Worm (Caenorhabditis elegans) whole organism, mixed stage, embryonic: ENCODE results near the gene citk-1.

Experiments used
- bed-3 ChIP-seq: fragments of 200-800 bp; sonication (Bioruptor generic); optimal IDR thresholded peaks from 3 replicates; lab custom pipeline; 2018; ENCODE audit warnings: mild to moderate bottlenecking, missing genetic modification characterization, moderate library complexity, missing compliant biosample characterization
- blmp-1 ChIP-seq: fragments of 150-350 bp; optimal IDR thresholded peaks from 2 replicates; lab custom pipeline; 2014; ENCODE audit warnings: missing biosample characterization, missing genetic modification characterization
- elt-1 ChIP-seq: sonication (generic microtip); optimal IDR thresholded peaks from 2 replicates; lab custom pipeline; 2017; ENCODE audit warnings: missing genetic modification characterization, mild to moderate bottlenecking, missing compliant biosample characterization, antibody characterized with exemption, moderate library complexity, borderline replicate concordance; ENCODE audit not compliant: insufficient read depth
- elt-3 ChIP-seq: fragments of 150-350 bp; optimal IDR thresholded peaks from 2 replicates; lab custom pipeline; 2014; ENCODE audit warnings: missing biosample characterization, missing genetic modification characterization
- lin-13 ChIP-seq: fragments of 150-350 bp; optimal IDR thresholded peaks from 2 replicates; lab custom pipeline; 2014; ENCODE audit warnings: missing biosample characterization, missing genetic modification characterization
- mab-5 ChIP-seq: fragments of 150-350 bp; optimal IDR thresholded peaks from 2 replicates; lab custom pipeline; 2014; ENCODE audit warnings: missing biosample characterization, missing genetic modification characterization
- nhr-12 ChIP-seq: fragments of 150-350 bp; optimal IDR thresholded peaks from 2 replicates; lab custom pipeline; 2014; ENCODE audit warnings: missing biosample characterization, missing genetic modification characterization
- nhr-237 ChIP-seq: fragments of 150-350 bp; optimal IDR thresholded peaks from 2 replicates; lab custom pipeline; 2014; ENCODE audit warnings: missing biosample characterization, missing genetic modification characterization
- nhr-76 ChIP-seq: sonication (generic microtip); optimal IDR thresholded peaks from 2 replicates; lab custom pipeline; 2017; ENCODE audit warnings: missing biosample characterization, missing genetic modification characterization
- pha-4 ChIP-seq: fragments of 150-350 bp; optimal IDR thresholded peaks from 2 replicates; lab custom pipeline; 2018; ENCODE audit warnings: missing biosample characterization, missing genetic modification reagents, missing genetic modification characterization
- snpc-4 ChIP-seq: fragments of 150-350 bp; optimal IDR thresholded peaks from 2 replicates; lab custom pipeline; 2014; ENCODE audit warnings: missing biosample characterization, missing genetic modification characterization
- unc-120 ChIP-seq: sonication (generic microtip); optimal IDR thresholded peaks from 2 replicates; lab custom pipeline; 2017; ENCODE audit warnings: missing genetic modification characterization, missing compliant biosample characterization; ENCODE audit not compliant: poor library complexity, severe bottlenecking
- unc-39 ChIP-seq: fragments of 150-350 bp; optimal IDR thresholded peaks from 2 replicates; lab custom pipeline; 2014; ENCODE audit warnings: missing biosample characterization, missing genetic modification characterization
- unc-62 ChIP-seq: fragments of 150-350 bp; optimal IDR thresholded peaks from 2 replicates; lab custom pipeline; 2014; ENCODE audit warnings: missing biosample characterization, missing genetic modification reagents, missing genetic modification characterization

ce11 chrII:13877994-13878393, 30.7 kb upstream of the citk-1 start:
- TF ChIP-seq nhr-76 (tag; lab: Kevin White, UChicago) (no peak), elt-3 (no peak), mab-5 (no peak), elt-1 (no peak), unc-120 (no peak), unc-62 (GFP tag; lab: Kevin White, UChicago) (no peak), snpc-4 (tag; lab: Kevin White, UChicago) (no peak), pha-4 (no peak), unc-39 (tag; lab: Kevin White, UChicago) (no peak), nhr-12 (tag; lab: Kevin White, UChicago) (no peak), blmp-1 (tag; lab: Kevin White, UChicago) (no peak), nhr-237 (tag; lab: Kevin White, UChicago) (no peak), lin-13 (tag; lab: Kevin White, UChicago) (no peak), bed-3 (GFP tag; lab: Kevin White, UChicago) (no peak)
